Fruit fly (Drosophila melanogaster) whole organism: ENCODE measurements around the gene KP78a.

ENCODE experiments used
- CG8478 ChIP-seq: fragments of >200 bp; optimal IDR thresholded peaks from 2 replicates; lab custom pipeline; 2018; ENCODE audit warnings: inconsistent platforms
- EcR ChIP-seq, 2 experiments: fragments of >200 bp; optimal IDR thresholded peaks; 2 replicates each; lab custom pipeline; 2017; ENCODE audit warnings: missing biosample characterization in 2 of 2, missing genetic modification characterization in 2 of 2, missing genetic modification reagents in 2 of 2
- psq ChIP-seq: fragments of >200 bp; optimal IDR thresholded peaks from 2 replicates; lab custom pipeline; 2017

dm6 chr3R:11363577-11363976, 10.6 kb upstream of the KP78a start:
- TF ChIP-seq CG8478 (lab: Kevin White, UChicago) (no peak), EcR (GFP tag; optimal IDR thresholded peaks at IDR 0.05; lab: Kevin White, UChicago) (no peak), psq (lab: Kevin White, UChicago) (no peak)
